Fruit fly (Drosophila melanogaster): ENCODE data around the gene rumpel.

dm6 chrX:7413569-7413968, 4.8 kb upstream of the rumpel start, which contains the start of gene CG42705:
- TF ChIP-seq OdsH (GFP tag; optimal IDR thresholded peaks at IDR 0.05): no peak
- no peak for TF ChIP-seq pan (optimal IDR thresholded peaks at IDR 0.05)
- no peak for TF ChIP-seq CrebA (GFP tag; optimal IDR thresholded peaks at IDR 0.05; ENCODE audit: borderline replicate concordance)
- TF ChIP-seq GATAd (GFP tag; optimal IDR thresholded peaks at IDR 0.05): no peak
- TF ChIP-seq Myc (optimal IDR thresholded peaks at IDR 0.05): no peak
- no peak for TF ChIP-seq tai (GFP tag; optimal IDR thresholded peaks at IDR 0.05)
- TF ChIP-seq Dfd (GFP tag; optimal IDR thresholded peaks at IDR 0.05): no peak

Data from whole organism, wandering third instar larva.